Fruit fly (Drosophila melanogaster) whole organism, embryonic: ENCODE data around the gene Trm1.

Experiments used
- Asciz ChIP-seq: fragments of 200-800 bp; sonication (Bioruptor generic); optimal IDR thresholded peaks from 2 replicates; lab custom pipeline; 2017; ENCODE audit warnings: missing biosample characterization, mild to moderate bottlenecking, missing genetic modification characterization, missing genetic modification reagents
- BEAF-32 ChIP-seq: fragments of 200-800 bp; sonication (Bioruptor generic); optimal IDR thresholded peaks from 3 replicates; lab custom pipeline; 2017; ENCODE audit warnings: missing biosample characterization, missing genetic modification characterization, mild to moderate bottlenecking, moderate library complexity, missing genetic modification reagents
- Bgb ChIP-seq: fragments of 200-800 bp; sonication (Bioruptor generic); IDR thresholded peaks from 2 replicates; pipeline ENCODE4 v1.3.6; 2022; ENCODE audit warnings: missing biosample characterization, missing genetic modification characterization; ENCODE audit not compliant: partially characterized antibody
- CG10147 ChIP-seq: fragments of 200-800 bp; sonication (Bioruptor generic); optimal IDR thresholded peaks from 2 replicates; lab custom pipeline; 2019; ENCODE audit warnings: missing biosample characterization, mild to moderate bottlenecking, missing genetic modification characterization, moderate library complexity
- CG11093 ChIP-seq: fragments of 200-800 bp; sonication (Bioruptor generic); IDR thresholded peaks from 3 replicates; pipeline ENCODE4 v1.3.6; 2022; ENCODE audit warnings: missing biosample characterization, missing genetic modification characterization
- CG12236 ChIP-seq: fragments of 200-800 bp; sonication (Bioruptor generic); optimal IDR thresholded peaks from 2 replicates; lab custom pipeline; 2016; ENCODE audit warnings: missing biosample characterization, missing genetic modification characterization
- CG13624 ChIP-seq: fragments of 200-800 bp; sonication (Bioruptor generic); optimal IDR thresholded peaks from 2 replicates; lab custom pipeline; 2016; ENCODE audit warnings: missing biosample characterization, missing genetic modification characterization
- CG14014 ChIP-seq: fragments of 200-800 bp; sonication (Bioruptor generic); IDR thresholded peaks from 2 replicates; pipeline ENCODE4 v1.3.6; 2022; ENCODE audit warnings: missing biosample characterization, missing genetic modification characterization
- CG15479 ChIP-seq: fragments of 200-800 bp; sonication (Bioruptor generic); optimal IDR thresholded peaks from 3 replicates; lab custom pipeline; 2019; ENCODE audit warnings: missing biosample characterization, mild to moderate bottlenecking, missing genetic modification characterization, moderate library complexity
- CG16779 ChIP-seq: fragments of 200-800 bp; sonication (Bioruptor generic); IDR thresholded peaks from 2 replicates; pipeline ENCODE4 v1.3.6; 2022; ENCODE audit warnings: missing biosample characterization, missing genetic modification characterization
- CG17912 ChIP-seq: fragments of 200-800 bp; sonication (Bioruptor generic); optimal IDR thresholded peaks from 2 replicates; lab custom pipeline; 2018; ENCODE audit warnings: missing biosample characterization, mild to moderate bottlenecking, missing genetic modification characterization
- CG18599 ChIP-seq: fragments of 200-800 bp; sonication (Bioruptor generic); optimal IDR thresholded peaks from 3 replicates; lab custom pipeline; 2017; ENCODE audit warnings: missing biosample characterization, missing genetic modification characterization, mild to moderate bottlenecking, moderate library complexity, missing genetic modification reagents
- CG32532 ChIP-seq: fragments of 200-800 bp; sonication (Bioruptor generic); IDR thresholded peaks from 2 replicates; pipeline ENCODE4 v1.3.6; 2022; ENCODE audit warnings: missing biosample characterization, missing genetic modification characterization
- CG6654 ChIP-seq: fragments of 200-800 bp; sonication (Bioruptor generic); optimal IDR thresholded peaks from 2 replicates; lab custom pipeline; 2017; ENCODE audit warnings: missing biosample characterization, mild to moderate bottlenecking, missing genetic modification characterization
- CG6689 ChIP-seq: fragments of 200-800 bp; sonication (Bioruptor generic); IDR thresholded peaks from 2 replicates; pipeline ENCODE4 v1.3.6; 2022; ENCODE audit warnings: missing biosample characterization, missing genetic modification characterization
- CG7745 ChIP-seq: fragments of 200-800 bp; sonication (Bioruptor generic); optimal IDR thresholded peaks from 2 replicates; lab custom pipeline; 2018; ENCODE audit warnings: missing biosample characterization, mild to moderate bottlenecking, missing genetic modification characterization, moderate library complexity
- CG8290 ChIP-seq, 3 experiments: fragments of 200-800 bp; sonication (Bioruptor generic); optimal IDR thresholded peaks; 2 replicates each; lab custom pipeline; 2016 to 2019; ENCODE audit warnings: missing biosample characterization in 3 of 3, missing genetic modification characterization in 3 of 3, mild to moderate bottlenecking in 2 of 3, moderate library complexity in 1 of 3
- CG9609 ChIP-seq: fragments of 200-800 bp; sonication (Bioruptor generic); optimal IDR thresholded peaks from 3 replicates; lab custom pipeline; 2016; ENCODE audit warnings: missing biosample characterization, missing genetic modification characterization
- CG9932 ChIP-seq: fragments of 200-800 bp; sonication (Bioruptor generic); IDR thresholded peaks from 2 replicates; pipeline ENCODE4 v1.3.6; 2022; ENCODE audit warnings: missing biosample characterization, missing genetic modification characterization
- Dbx ChIP-seq: fragments of 200-800 bp; sonication (Bioruptor generic); IDR thresholded peaks from 3 replicates; pipeline ENCODE4 v1.3.6; 2022; ENCODE audit warnings: missing biosample characterization, missing genetic modification characterization
- Dek ChIP-seq: fragments of 200-800 bp; sonication (Bioruptor generic); optimal IDR thresholded peaks from 3 replicates; lab custom pipeline; 2019; ENCODE audit warnings: missing biosample characterization, mild to moderate bottlenecking, missing genetic modification characterization, moderate library complexity
- E2f1 ChIP-seq: fragments of 200-800 bp; sonication (Bioruptor generic); IDR thresholded peaks from 2 replicates; pipeline ENCODE4 v1.3.6; 2022; ENCODE audit warnings: missing biosample characterization, missing genetic modification characterization
- E2f2 ChIP-seq: fragments of 200-800 bp; sonication (Bioruptor generic); IDR thresholded peaks from 2 replicates; pipeline ENCODE4 v1.3.6; 2022; ENCODE audit warnings: missing biosample characterization, missing genetic modification characterization
- HLHmδ ChIP-seq: fragments of 200-800 bp; sonication (Bioruptor generic); optimal IDR thresholded peaks from 2 replicates; lab custom pipeline; 2018; ENCODE audit warnings: missing biosample characterization, mild to moderate bottlenecking, missing genetic modification characterization, moderate library complexity
- Hr78 ChIP-seq, 2 experiments: fragments of 200-800 bp in 1 of 2; fragments of >200 bp in 1 of 2; sonication (Bioruptor generic) in 1 of 2; optimal IDR thresholded peaks; 2 replicates each; lab custom pipeline; 2017 to 2019; ENCODE audit warnings: missing biosample characterization in 2 of 2, missing genetic modification characterization in 2 of 2, mild to moderate bottlenecking in 1 of 2, moderate library complexity in 1 of 2
- NC2β ChIP-seq: fragments of 200-800 bp; sonication (Bioruptor generic); optimal IDR thresholded peaks from 2 replicates; lab custom pipeline; 2016; ENCODE audit warnings: missing biosample characterization, missing genetic modification characterization
- Opbp ChIP-seq: fragments of 200-800 bp; sonication (Bioruptor generic); IDR thresholded peaks from 3 replicates; pipeline ENCODE4 v1.3.6; 2022; ENCODE audit warnings: missing biosample characterization, missing genetic modification characterization; ENCODE audit not compliant: partially characterized antibody
- Sin3A ChIP-seq: fragments of >200 bp; optimal IDR thresholded peaks from 2 replicates; lab custom pipeline; 2018
- Trl ChIP-seq, 3 experiments: fragments of >200 bp in 2 of 3; fragments of 200-800 bp in 1 of 3; sonication (Bioruptor generic) in 1 of 3; optimal IDR thresholded peaks; 2 replicates in 1 of 3; 3 replicates in 2 of 3; lab custom pipeline; 2016 to 2017; ENCODE audit warnings: missing biosample characterization in 1 of 3, missing genetic modification characterization in 1 of 3
- abd-A ChIP-seq: fragments of 200-800 bp; sonication (Bioruptor generic); optimal IDR thresholded peaks from 3 replicates; lab custom pipeline; 2019; ENCODE audit warnings: missing biosample characterization, mild to moderate bottlenecking, missing genetic modification characterization, moderate library complexity
- az2 ChIP-seq: fragments of 200-800 bp; sonication (Bioruptor generic); optimal IDR thresholded peaks from 3 replicates; lab custom pipeline; 2016; ENCODE audit warnings: missing biosample characterization, missing genetic modification characterization
- cad ChIP-seq: fragments of >200 bp; optimal IDR thresholded peaks from 2 replicates; lab custom pipeline; 2017; ENCODE audit warnings: missing biosample characterization, missing genetic modification characterization
- ci ChIP-seq: fragments of 200-800 bp; sonication (Bioruptor generic); IDR thresholded peaks from 3 replicates; pipeline ENCODE4 v1.3.6; 2022; ENCODE audit warnings: missing biosample characterization, missing genetic modification characterization
- grn ChIP-seq: fragments of 200-800 bp; sonication (Bioruptor generic); optimal IDR thresholded peaks from 3 replicates; lab custom pipeline; 2017; ENCODE audit warnings: missing biosample characterization, missing genetic modification characterization
- kay ChIP-seq: fragments of 200-800 bp; sonication (Bioruptor generic); optimal IDR thresholded peaks from 2 replicates; lab custom pipeline; 2016; ENCODE audit warnings: missing biosample characterization, missing genetic modification characterization
- lilli ChIP-seq: fragments of 200-800 bp; sonication (Bioruptor generic); optimal IDR thresholded peaks from 3 replicates; lab custom pipeline; 2016; ENCODE audit warnings: missing biosample characterization, missing genetic modification characterization
- odd ChIP-seq: fragments of 200-800 bp; sonication (Bioruptor generic); optimal IDR thresholded peaks from 2 replicates; lab custom pipeline; 2017; ENCODE audit warnings: missing biosample characterization, mild to moderate bottlenecking, missing genetic modification characterization
- phol ChIP-seq: fragments of 200-800 bp; sonication (Bioruptor generic); optimal IDR thresholded peaks from 3 replicates; lab custom pipeline; 2018; ENCODE audit warnings: missing biosample characterization, mild to moderate bottlenecking, missing genetic modification characterization, moderate library complexity
- row ChIP-seq: fragments of 200-800 bp; sonication (Bioruptor generic); IDR thresholded peaks from 3 replicates; pipeline ENCODE4 v1.3.6; 2022; ENCODE audit warnings: missing biosample characterization, missing genetic modification characterization
- slbo ChIP-seq: fragments of 200-800 bp; sonication (Bioruptor generic); IDR thresholded peaks from 2 replicates; pipeline ENCODE4 v1.3.6; 2022; ENCODE audit warnings: missing biosample characterization, missing genetic modification characterization
- sqz ChIP-seq: fragments of 200-800 bp; sonication (Bioruptor generic); optimal IDR thresholded peaks from 3 replicates; lab custom pipeline; 2018; ENCODE audit warnings: missing biosample characterization, mild to moderate bottlenecking, missing genetic modification characterization
- stc ChIP-seq: fragments of 200-800 bp; sonication (Bioruptor generic); IDR thresholded peaks from 2 replicates; pipeline ENCODE4 v1.3.6; 2022; ENCODE audit warnings: missing biosample characterization, missing genetic modification characterization
- wdn ChIP-seq: fragments of 200-800 bp; sonication (Bioruptor generic); IDR thresholded peaks from 2 replicates; pipeline ENCODE4 v1.3.6; 2022; ENCODE audit warnings: missing biosample characterization, missing genetic modification characterization

The Trm1 gene

DNA sequence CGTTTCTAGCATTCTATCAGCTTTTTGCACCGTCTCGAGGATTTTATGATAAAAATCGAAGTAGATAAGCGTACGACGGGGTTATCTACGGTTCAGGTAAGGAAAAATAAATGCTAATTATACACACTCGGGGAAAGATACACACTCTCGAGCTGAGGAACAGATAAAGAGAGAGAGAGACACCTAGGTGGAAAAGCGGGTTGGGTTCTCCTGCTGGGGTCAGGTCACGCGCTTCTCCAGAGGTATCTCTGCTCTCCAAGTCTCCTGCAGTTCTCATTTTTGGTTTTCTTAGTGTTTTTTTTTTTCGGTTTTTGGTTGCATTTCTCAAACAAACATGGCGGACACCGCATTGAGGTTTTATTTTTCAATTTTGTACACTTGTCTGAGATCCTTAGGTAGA lies 32.0 kb downstream of the Trm1 start (continued):
- no peak for TF ChIP-seq HLHmδ (GFP tag; lab: Kevin White, UChicago)
- no peak for TF ChIP-seq BEAF-32
- TF ChIP-seq CG18599 (GFP tag; lab: Kevin White, UChicago) = no peak
- peak; percentile 45 to 75 for TF ChIP-seq Trl (optimal IDR thresholded peaks at IDR 0.05; lab: Kevin White, UChicago)
- no peak for TF ChIP-seq Trl (GFP tag; optimal IDR thresholded peaks at IDR 0.05; lab: Kevin White, UChicago)
- TF ChIP-seq CG6689 (GFP tag; lab: Robert Waterston, UW) = no peak
- no peak for TF ChIP-seq CG9609 (GFP tag; lab: Kevin White, UChicago)
- peak; percentile 12 for TF ChIP-seq CG13624 (GFP tag; lab: Kevin White, UChicago)
- 0 out of 2 replicates have a peak, but pooled peaks have one; percentile 6 for TF ChIP-seq E2f2 (GFP tag; lab: Robert Waterston, UW)
- TF ChIP-seq sqz (GFP tag; lab: Kevin White, UChicago) = peak; percentile 34
- TF ChIP-seq cad = peak; percentile 31
- TF ChIP-seq Sin3A (lab: Kevin White, UChicago) = no peak
- TF ChIP-seq lilli = peak; percentile 0
- 0 out of 3 replicates have a peak, but pooled peaks have one; percentile 6 for TF ChIP-seq ci (GFP tag; lab: Robert Waterston, UW)
- no peak for TF ChIP-seq NC2β (GFP tag; lab: Kevin White, UChicago)
- TF ChIP-seq az2 (GFP tag; lab: Kevin White, UChicago) = no peak
- peak; percentile 29 for TF ChIP-seq CG15479 (GFP tag; lab: Kevin White, UChicago)
- no peak for TF ChIP-seq row (GFP tag; lab: Robert Waterston, UW)
- no peak; the same call in 2 of the 3 replicates for TF ChIP-seq Opbp (GFP tag; lab: Robert Waterston, UW)
- 0 out of 2 replicates have a peak, but pooled peaks have one; percentile 3 for TF ChIP-seq wdn (GFP tag; lab: Robert Waterston, UW)
- TF ChIP-seq Dek (tag; lab: Kevin White, UChicago) = no peak
- no peak for TF ChIP-seq CG7745 (tag; lab: Kevin White, UChicago)
- TF ChIP-seq CG16779 (GFP tag; lab: Robert Waterston, UW) = no peak
- no peak for TF ChIP-seq CG11093
- peak; percentile 2 for TF ChIP-seq grn (GFP tag; lab: Kevin White, UChicago)
- no peak for TF ChIP-seq stc
- no peak for TF ChIP-seq E2f1 (GFP tag; lab: Robert Waterston, UW)
- TF ChIP-seq Dbx (GFP tag; lab: Robert Waterston, UW) = peak; percentile 58; the same call in 2 of the 3 replicates
- TF ChIP-seq CG9932 = 0 out of 2 replicates have a peak, but pooled peaks have one; percentile 27
- TF ChIP-seq CG12236 (GFP tag; lab: Kevin White, UChicago) = no peak
- peak; percentile 56 for TF ChIP-seq phol
- no peak for TF ChIP-seq CG6654
- no peak for TF ChIP-seq CG10147 (GFP tag; lab: Kevin White, UChicago)
- no peak for TF ChIP-seq odd (GFP tag; lab: Kevin White, UChicago)
- no peak for TF ChIP-seq CG14014 (GFP tag; lab: Robert Waterston, UW)
- no peak for TF ChIP-seq Asciz (GFP tag; lab: Kevin White, UChicago)
- no peak for TF ChIP-seq CG8290 (GFP tag; optimal IDR thresholded peaks at IDR 0.05; lab: Kevin White, UChicago)
- TF ChIP-seq CG8290 (tag; optimal IDR thresholded peaks at IDR 0.05; lab: Kevin White, UChicago) = peak in 1 of 2 experiments; percentile 14
- peak; percentile 25; the same call in 1 of the 2 replicates for TF ChIP-seq CG32532 (GFP tag; lab: Robert Waterston, UW)
- no peak for TF ChIP-seq abd-A
- TF ChIP-seq kay (GFP tag; lab: Kevin White, UChicago) = no peak
- peak in 1 of 2 experiments; percentile 28 for TF ChIP-seq Hr78 (GFP tag; optimal IDR thresholded peaks at IDR 0.05; lab: Kevin White, UChicago)
- no peak for TF ChIP-seq CG17912 (GFP tag; lab: Kevin White, UChicago)
- TF ChIP-seq slbo = no peak
- TF ChIP-seq Bgb (GFP tag; lab: Robert Waterston, UW) = peak; percentile 12; the same call in 1 of the 2 replicates
